Fruit fly (Drosophila melanogaster) whole organism: ENCODE data around the gene CG13082.

Source experiments
- pan ChIP-seq: fragments of >200 bp; optimal IDR thresholded peaks from 2 replicates; lab custom pipeline; 2017
- psq ChIP-seq: fragments of >200 bp; optimal IDR thresholded peaks from 2 replicates; lab custom pipeline; 2017
- usp ChIP-seq: fragments of >200 bp; optimal IDR thresholded peaks from 2 replicates; lab custom pipeline; 2017; ENCODE audit warnings: missing biosample characterization, missing genetic modification characterization, mixed read lengths

- TF ChIP-seq usp (GFP tag; lab: Kevin White, UChicago) (no peak), psq (lab: Kevin White, UChicago) (no peak), pan (lab: Kevin White, UChicago) (no peak)
These were observed 2.1 kb downstream of the CG13082 start, which contains the start of gene CG13081 for dm6 chr2L:19540307-19540706.
